Fruit fly (Drosophila melanogaster): ENCODE results near the gene CG2004.

CG2004 gene

DNA sequence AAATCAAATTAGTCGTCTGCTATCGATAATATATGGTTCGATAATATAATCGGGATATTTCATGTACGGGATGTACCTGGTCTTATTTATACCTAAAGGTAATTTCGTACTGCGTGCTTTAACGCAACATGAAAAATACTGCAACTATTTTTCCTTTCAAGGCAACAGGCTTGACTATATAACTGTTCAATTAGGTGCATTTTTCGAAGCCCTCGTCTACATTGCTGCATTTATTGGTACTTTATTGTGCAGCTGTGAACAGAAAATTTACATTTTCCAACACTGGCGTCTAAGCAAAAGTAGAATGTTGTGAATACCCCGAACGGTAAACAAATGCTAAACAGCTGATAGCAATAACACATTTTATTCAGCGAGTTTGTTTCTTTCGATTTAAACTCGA, 24.7 kb downstream of the CG2004 start, which contains the start of the genes Ppt1 and Ogg1 (continued):
- TF ChIP-seq chn (GFP tag; optimal IDR thresholded peaks at IDR 0.05) (peak; percentile 72), fu2 (GFP tag; optimal IDR thresholded peaks at IDR 0.05) (peak; percentile 45), dysf (GFP tag; IDR thresholded peaks at IDR 0.05) (no peak; the same call in 1 of the 3 replicates), rib (GFP tag; IDR thresholded peaks at IDR 0.05) (peak; percentile 26; the same call in 1 of the 2 replicates), CG30403 (GFP tag; optimal IDR thresholded peaks at IDR 0.05) (peak; percentile 66), CG9932 (GFP tag; IDR thresholded peaks at IDR 0.05) (peak; percentile 65), esg (GFP tag; conservative IDR thresholded peaks at IDR 0.05) (0 out of 2 replicates have a peak, but pooled peaks have one; percentile 14), danr (GFP tag; IDR thresholded peaks at IDR 0.05) (no peak), CG13424 (tag; optimal IDR thresholded peaks at IDR 0.05) (peak; percentile 57), CG12071 (GFP tag; optimal IDR thresholded peaks at IDR 0.05) (peak; percentile 21), CG8290 (GFP tag; optimal IDR thresholded peaks at IDR 0.05) (peak; percentile 87), CG8290 (tag; optimal IDR thresholded peaks at IDR 0.05) (peak; percentile 76 to 80), slbo (GFP tag; IDR thresholded peaks at IDR 0.05) (peak; percentile 62), pita (GFP tag; optimal IDR thresholded peaks at IDR 0.05) (no peak), CG12219 (GFP tag; optimal IDR thresholded peaks at IDR 0.05) (no peak), CG7357 (GFP tag; IDR thresholded peaks at IDR 0.05) (no peak), CG31224 (GFP tag; IDR thresholded peaks at IDR 0.05) (no peak), onecut (GFP tag; IDR thresholded peaks at IDR 0.05) (no peak), ab (GFP tag; optimal IDR thresholded peaks at IDR 0.05) (no peak), CG17912 (GFP tag; optimal IDR thresholded peaks at IDR 0.05) (no peak), wdn (GFP tag; IDR thresholded peaks at IDR 0.05) (no peak), fd3F (GFP tag; optimal IDR thresholded peaks at IDR 0.05) (no peak), Stat92E (GFP tag; optimal IDR thresholded peaks at IDR 0.05) (no peak), CG10267 (tag; optimal IDR thresholded peaks at IDR 0.05) (peak; percentile 95), Trl (optimal IDR thresholded peaks at IDR 0.05) (no peak), Trl (GFP tag; optimal IDR thresholded peaks at IDR 0.05) (peak; percentile 71), Elba2 (GFP tag; optimal IDR thresholded peaks at IDR 0.05) (peak; percentile 10), Side (GFP tag; optimal IDR thresholded peaks at IDR 0.05) (peak; percentile 67), CG12744 (GFP tag; optimal IDR thresholded peaks at IDR 0.05) (no peak), CG6813 (GFP tag; optimal IDR thresholded peaks at IDR 0.05) (no peak), CG10462 (GFP tag; optimal IDR thresholded peaks at IDR 0.05) (peak; percentile 22), CG4328 (GFP tag; optimal IDR thresholded peaks at IDR 0.05) (no peak), bsh (GFP tag; optimal IDR thresholded peaks at IDR 0.05) (peak in 1 of 2 experiments; percentile 44), Rx (GFP tag; IDR thresholded peaks at IDR 0.05) (no peak), Dfd (GFP tag; optimal IDR thresholded peaks at IDR 0.05) (no peak), CG3407 (GFP tag; optimal IDR thresholded peaks at IDR 0.05) (no peak), NFAT (GFP tag; IDR thresholded peaks at IDR 0.05) (no peak), CG11085 (GFP tag; IDR thresholded peaks at IDR 0.05) (no peak), Fer2 (tag; optimal IDR thresholded peaks at IDR 0.05) (no peak), CG18599 (GFP tag; optimal IDR thresholded peaks at IDR 0.05) (peak; percentile 49), NK7.1 (GFP tag; optimal IDR thresholded peaks at IDR 0.05) (peak; percentile 33), CG15073 (GFP tag; optimal IDR thresholded peaks at IDR 0.05) (no peak), CG7786 (GFP tag; optimal IDR thresholded peaks at IDR 0.05) (peak; percentile 42), peb (GFP tag; IDR thresholded peaks at IDR 0.05) (no peak), CG13287 (GFP tag; IDR thresholded peaks at IDR 0.05; ENCODE audit: partially characterized antibody) (peak; percentile 73), CG6175 (GFP tag; IDR thresholded peaks at IDR 0.05) (no peak), Sin3A (optimal IDR thresholded peaks at IDR 0.05) (peak; percentile 36), otp (GFP tag; IDR thresholded peaks at IDR 0.05) (no peak), pb (GFP tag; optimal IDR thresholded peaks at IDR 0.05) (no peak), crc (GFP tag; optimal IDR thresholded peaks at IDR 0.05) (peak; percentile 57), Sox100B (GFP tag; optimal IDR thresholded peaks at IDR 0.05) (peak; percentile 26), pzg (GFP tag; optimal IDR thresholded peaks at IDR 0.05) (peak; percentile 64)

Measured in whole organism, embryonic.